Fruit fly (Drosophila melanogaster): ENCODE measurements around the gene Spn.

Gene Spn

DNA sequence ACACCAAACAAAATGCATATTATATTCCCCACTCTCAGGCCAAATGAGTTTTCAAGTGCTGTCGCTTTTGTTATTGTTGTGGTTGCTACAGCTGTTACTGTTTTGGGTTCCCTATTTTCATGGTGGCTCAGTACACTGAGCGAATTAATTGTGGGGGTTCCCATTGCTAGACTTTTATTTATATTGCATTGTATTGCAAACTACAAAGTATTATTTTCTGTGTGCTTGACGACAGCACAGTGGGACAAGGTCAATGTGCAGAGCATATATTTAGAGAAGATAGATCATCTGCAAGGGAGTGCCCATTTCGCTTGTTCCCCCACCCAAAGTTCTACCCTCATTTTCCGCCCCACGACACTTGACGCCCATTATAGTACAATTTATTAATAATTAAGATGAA, 67.6 kb downstream of the Spn start (continued):
- TF ChIP-seq chif (GFP tag; optimal IDR thresholded peaks at IDR 0.05) (peak in 1 of 2 experiments; percentile 15), CG16863 (GFP tag; optimal IDR thresholded peaks at IDR 0.05) (no peak), CG16813 (GFP tag; IDR thresholded peaks at IDR 0.05; ENCODE audit: partially characterized antibody) (no peak), chm (GFP tag; IDR thresholded peaks at IDR 0.05) (no peak), CG12219 (GFP tag; optimal IDR thresholded peaks at IDR 0.05) (no peak), fu2 (GFP tag; optimal IDR thresholded peaks at IDR 0.05) (no peak), CG30403 (GFP tag; optimal IDR thresholded peaks at IDR 0.05) (no peak), br (optimal IDR thresholded peaks at IDR 0.05) (no peak), odd (GFP tag; optimal IDR thresholded peaks at IDR 0.05) (no peak), CG32532 (GFP tag; IDR thresholded peaks at IDR 0.05) (no peak), YL-1 (GFP tag; optimal IDR thresholded peaks at IDR 0.05) (no peak), CG14965 (GFP tag; optimal IDR thresholded peaks at IDR 0.05; ENCODE audit: borderline replicate concordance) (no peak), Max (GFP tag; optimal IDR thresholded peaks at IDR 0.05) (no peak), CG18262 (tag; optimal IDR thresholded peaks at IDR 0.05) (no peak), CG12769 (tag; optimal IDR thresholded peaks at IDR 0.05) (no peak), Gsc (GFP tag; IDR thresholded peaks at IDR 0.05) (no peak), CG8290 (GFP tag; optimal IDR thresholded peaks at IDR 0.05) (no peak), CG8290 (tag; optimal IDR thresholded peaks at IDR 0.05) (no peak), Side (GFP tag; optimal IDR thresholded peaks at IDR 0.05) (no peak), Doc2 (GFP tag; IDR thresholded peaks at IDR 0.05) (no peak), sens (GFP tag) (peak; percentile 39), croc (GFP tag; conservative IDR thresholded peaks at IDR 0.05) (no peak), CG7987 (GFP tag; optimal IDR thresholded peaks at IDR 0.05) (no peak), Myb (GFP tag; optimal IDR thresholded peaks at IDR 0.05) (no peak), exex (tag; optimal IDR thresholded peaks at IDR 0.05) (no peak), Atf-2 (GFP tag; optimal IDR thresholded peaks at IDR 0.05) (no peak), Hmr (GFP tag; optimal IDR thresholded peaks at IDR 0.05) (no peak), HLH54F (GFP tag; optimal IDR thresholded peaks at IDR 0.05) (no peak), CG6175 (GFP tag; IDR thresholded peaks at IDR 0.05) (no peak), HLH4C (GFP tag; IDR thresholded peaks at IDR 0.05; ENCODE audit: partially characterized antibody) (no peak), CG31224 (GFP tag; IDR thresholded peaks at IDR 0.05) (no peak), mam (GFP tag; optimal IDR thresholded peaks at IDR 0.05) (no peak), CG3838 (GFP tag; optimal IDR thresholded peaks at IDR 0.05) (no peak), lov (optimal IDR thresholded peaks at IDR 0.05) (no peak), lov (GFP tag; IDR thresholded peaks at IDR 0.05) (no peak), Fer1 (GFP tag; optimal IDR thresholded peaks at IDR 0.05) (no peak), Hr78 (GFP tag; optimal IDR thresholded peaks at IDR 0.05) (peak in 1 of 2 experiments; percentile 23), CG18599 (GFP tag; optimal IDR thresholded peaks at IDR 0.05) (peak; percentile 17), phol (tag; optimal IDR thresholded peaks at IDR 0.05) (peak; percentile 20), nmo (GFP tag; optimal IDR thresholded peaks at IDR 0.05) (peak; percentile 24), CG32772 (GFP tag; IDR thresholded peaks at IDR 0.05) (no peak), gt (GFP tag; IDR thresholded peaks at IDR 0.05) (no peak), MTF-1 (GFP tag; optimal IDR thresholded peaks at IDR 0.05; ENCODE audit: borderline replicate concordance) (no peak), Hey (tag; optimal IDR thresholded peaks at IDR 0.05) (no peak), CG17359 (tag; optimal IDR thresholded peaks at IDR 0.05) (peak; percentile 22), slp2 (GFP tag; optimal IDR thresholded peaks at IDR 0.05) (no peak), CG6791 (GFP tag; IDR thresholded peaks at IDR 0.05; ENCODE audit: partially characterized antibody) (no peak), NK7.1 (GFP tag; optimal IDR thresholded peaks at IDR 0.05) (no peak), zfh1 (GFP tag; IDR thresholded peaks at IDR 0.05) (no peak), yki (optimal IDR thresholded peaks at IDR 0.05) (no peak), CG7745 (tag; optimal IDR thresholded peaks at IDR 0.05) (no peak), Dad (GFP tag; optimal IDR thresholded peaks at IDR 0.05) (no peak), B-H2 (GFP tag; optimal IDR thresholded peaks at IDR 0.05) (no peak)
